Fruit fly (Drosophila melanogaster): ENCODE measurements around the gene CG42300.

The CG42300 gene

dm6 chrX:15539856-15540488 lies 15.9 kb downstream of the CG42300 start:
- TF ChIP-seq Dll (optimal IDR thresholded peaks at IDR 0.05): no peak
- TF ChIP-seq EcR (GFP tag; optimal IDR thresholded peaks at IDR 0.05): no peak
- no peak for TF ChIP-seq psq (optimal IDR thresholded peaks at IDR 0.05)
- no peak for TF ChIP-seq pan (optimal IDR thresholded peaks at IDR 0.05)
- no peak for TF ChIP-seq usp (GFP tag; optimal IDR thresholded peaks at IDR 0.05)
- TF ChIP-seq CG8478 (optimal IDR thresholded peaks at IDR 0.05): no peak

DNA sequence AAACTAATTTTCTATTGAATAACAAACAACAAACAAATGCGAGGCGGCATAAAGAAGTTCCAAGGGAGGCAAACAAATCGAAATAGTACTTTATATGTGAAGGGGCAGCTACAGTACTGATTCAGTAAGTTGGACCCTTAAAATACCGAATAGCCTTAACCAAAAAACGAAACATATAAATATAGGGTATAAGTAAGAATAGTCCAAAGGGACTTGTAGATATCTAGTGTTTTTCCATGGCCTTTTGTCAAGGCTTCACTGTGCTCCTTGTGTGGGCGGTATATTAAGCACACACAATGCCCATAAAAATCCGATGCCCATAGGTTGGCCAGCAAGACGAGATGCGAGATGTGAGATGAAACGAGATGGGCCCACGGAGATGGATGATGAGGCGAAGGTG lies 23.8 kb downstream of the CG42300 start:
- TF ChIP-seq Dll (optimal IDR thresholded peaks at IDR 0.05) (no peak), EcR (GFP tag; optimal IDR thresholded peaks at IDR 0.05) (no peak), psq (optimal IDR thresholded peaks at IDR 0.05) (no peak), CG8478 (optimal IDR thresholded peaks at IDR 0.05) (no peak), pan (optimal IDR thresholded peaks at IDR 0.05) (no peak), usp (GFP tag; optimal IDR thresholded peaks at IDR 0.05) (no peak)

dm6 chrX:15530369-15530768 lies 25.5 kb downstream of the CG42300 start:
- TF ChIP-seq CG8478 (optimal IDR thresholded peaks at IDR 0.05): no peak
- TF ChIP-seq pan (optimal IDR thresholded peaks at IDR 0.05): no peak
- TF ChIP-seq EcR (GFP tag; optimal IDR thresholded peaks at IDR 0.05): no peak
- no peak for TF ChIP-seq usp (GFP tag; optimal IDR thresholded peaks at IDR 0.05)
- no peak for TF ChIP-seq psq (optimal IDR thresholded peaks at IDR 0.05)
- no peak for TF ChIP-seq Dll (optimal IDR thresholded peaks at IDR 0.05)

DNA sequence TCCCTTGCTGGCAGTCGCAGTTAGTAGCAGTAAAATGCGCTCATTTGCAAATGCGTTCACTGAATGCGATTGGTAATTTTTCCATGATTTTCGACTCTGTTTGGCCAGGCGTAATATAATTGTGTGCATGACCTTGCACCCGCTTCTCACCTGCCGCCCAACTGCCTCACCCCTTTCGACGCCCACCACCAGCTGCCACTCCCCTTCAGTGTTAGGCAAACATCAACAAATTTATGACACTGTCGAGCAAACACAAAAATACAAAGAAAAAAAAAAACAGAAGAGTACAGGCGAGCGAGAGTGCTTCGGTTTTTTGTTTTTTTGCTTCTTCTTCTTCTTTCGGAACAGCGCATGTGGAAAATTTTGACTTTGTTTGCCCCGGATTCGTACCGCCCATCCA lies 25.9 kb downstream of the CG42300 start:
- TF ChIP-seq usp (GFP tag; optimal IDR thresholded peaks at IDR 0.05): no peak
- no peak for TF ChIP-seq Dll (optimal IDR thresholded peaks at IDR 0.05)
- TF ChIP-seq CG8478 (optimal IDR thresholded peaks at IDR 0.05): no peak
- no peak for TF ChIP-seq pan (optimal IDR thresholded peaks at IDR 0.05)
- no peak for TF ChIP-seq psq (optimal IDR thresholded peaks at IDR 0.05)
- TF ChIP-seq EcR (GFP tag; optimal IDR thresholded peaks at IDR 0.05): no peak

DNA sequence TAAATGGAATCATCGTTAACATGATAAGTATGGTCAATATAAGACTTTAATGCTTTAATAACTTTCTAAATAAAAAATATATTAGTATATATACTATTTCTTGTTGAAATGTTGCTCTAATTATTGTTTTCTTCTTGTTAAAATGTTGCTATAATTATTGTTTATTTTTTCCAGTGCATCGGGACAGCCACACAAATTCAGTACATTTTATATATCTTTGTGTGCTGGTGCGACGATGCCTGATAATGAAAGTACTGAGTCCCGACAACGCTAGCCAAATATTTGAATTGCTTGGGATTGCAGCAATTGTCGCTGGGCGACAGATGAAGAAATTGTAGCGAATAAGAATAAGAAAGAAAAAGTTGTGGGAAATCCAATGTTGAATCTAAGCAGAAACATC lies 26.6 kb downstream of the CG42300 start:
- no peak for TF ChIP-seq EcR (GFP tag; optimal IDR thresholded peaks at IDR 0.05)

- TF ChIP-seq usp (GFP tag; optimal IDR thresholded peaks at IDR 0.05) (no peak), EcR (GFP tag; optimal IDR thresholded peaks at IDR 0.05) (no peak), pan (optimal IDR thresholded peaks at IDR 0.05) (no peak), Dll (optimal IDR thresholded peaks at IDR 0.05) (no peak), CG8478 (optimal IDR thresholded peaks at IDR 0.05) (no peak), psq (optimal IDR thresholded peaks at IDR 0.05) (no peak)
Measured at dm6 chrX:15522426-15523153, 33.3 kb downstream of the CG42300 start.

DNA sequence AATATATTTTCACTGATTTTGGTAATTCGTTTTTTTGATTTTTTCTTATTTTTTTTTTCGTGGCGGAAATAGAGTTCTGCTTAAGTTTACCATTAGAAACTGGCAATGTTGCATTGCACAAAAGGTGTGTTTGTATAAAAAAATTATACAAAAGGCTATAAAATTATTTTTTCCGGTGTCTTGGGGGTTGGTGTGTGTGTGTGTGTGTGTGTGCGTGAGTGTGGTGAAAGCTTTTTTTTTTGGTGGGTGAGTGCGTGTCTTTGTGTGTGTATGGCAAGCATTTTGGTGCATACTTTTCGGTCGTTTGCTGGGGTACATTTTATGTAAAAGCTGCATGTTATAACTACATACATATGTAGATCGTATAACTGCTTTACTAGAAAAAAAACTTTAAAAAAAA lies 44.4 kb downstream of the CG42300 start:
- TF ChIP-seq psq (optimal IDR thresholded peaks at IDR 0.05) (no peak), EcR (GFP tag; optimal IDR thresholded peaks at IDR 0.05) (no peak), usp (GFP tag; optimal IDR thresholded peaks at IDR 0.05) (no peak), Dll (optimal IDR thresholded peaks at IDR 0.05) (no peak), pan (optimal IDR thresholded peaks at IDR 0.05) (no peak)
